Worm (Caenorhabditis elegans) whole organism, mixed stage, embryonic: ENCODE data around the gene bath-1.

ENCODE experiments used
- elt-1 ChIP-seq: sonication (generic microtip); optimal IDR thresholded peaks from 2 replicates; lab custom pipeline; 2017; ENCODE audit warnings: missing genetic modification characterization, mild to moderate bottlenecking, missing compliant biosample characterization, antibody characterized with exemption, moderate library complexity, borderline replicate concordance; ENCODE audit not compliant: insufficient read depth
- nhr-237 ChIP-seq: fragments of 150-350 bp; optimal IDR thresholded peaks from 2 replicates; lab custom pipeline; 2014; ENCODE audit warnings: missing biosample characterization, missing genetic modification characterization
- unc-39 ChIP-seq: fragments of 150-350 bp; optimal IDR thresholded peaks from 2 replicates; lab custom pipeline; 2014; ENCODE audit warnings: missing biosample characterization, missing genetic modification characterization

DNA sequence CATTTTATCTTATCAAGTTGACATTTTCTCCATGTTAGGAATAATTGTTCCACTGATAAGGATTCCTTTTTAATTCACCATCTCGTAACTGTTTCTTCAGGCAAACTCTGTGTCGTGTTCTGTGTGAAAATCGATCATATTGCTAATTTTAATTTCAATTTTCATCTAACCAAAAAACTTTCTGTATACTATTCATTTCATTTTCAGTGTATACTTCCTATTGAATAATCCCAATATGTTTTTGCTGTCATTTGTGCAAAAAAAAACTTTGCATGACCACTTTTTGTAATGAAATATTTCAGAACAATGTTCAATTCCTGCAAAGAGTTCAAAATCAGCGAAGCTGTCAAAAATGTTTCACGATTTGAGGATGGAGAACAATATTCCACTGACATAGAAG lies 41.6 kb downstream of the bath-1 start, which contains the start of gene Y16E11A.4:
- TF ChIP-seq elt-1 (tag; lab: Kevin White, UChicago): no peak
- TF ChIP-seq nhr-237 (tag; lab: Kevin White, UChicago): no peak
- no peak for TF ChIP-seq unc-39 (tag; lab: Kevin White, UChicago)
